Fruit fly (Drosophila melanogaster): Measurements from ENCODE around the gene Ttc1.

The Ttc1 gene

DNA sequence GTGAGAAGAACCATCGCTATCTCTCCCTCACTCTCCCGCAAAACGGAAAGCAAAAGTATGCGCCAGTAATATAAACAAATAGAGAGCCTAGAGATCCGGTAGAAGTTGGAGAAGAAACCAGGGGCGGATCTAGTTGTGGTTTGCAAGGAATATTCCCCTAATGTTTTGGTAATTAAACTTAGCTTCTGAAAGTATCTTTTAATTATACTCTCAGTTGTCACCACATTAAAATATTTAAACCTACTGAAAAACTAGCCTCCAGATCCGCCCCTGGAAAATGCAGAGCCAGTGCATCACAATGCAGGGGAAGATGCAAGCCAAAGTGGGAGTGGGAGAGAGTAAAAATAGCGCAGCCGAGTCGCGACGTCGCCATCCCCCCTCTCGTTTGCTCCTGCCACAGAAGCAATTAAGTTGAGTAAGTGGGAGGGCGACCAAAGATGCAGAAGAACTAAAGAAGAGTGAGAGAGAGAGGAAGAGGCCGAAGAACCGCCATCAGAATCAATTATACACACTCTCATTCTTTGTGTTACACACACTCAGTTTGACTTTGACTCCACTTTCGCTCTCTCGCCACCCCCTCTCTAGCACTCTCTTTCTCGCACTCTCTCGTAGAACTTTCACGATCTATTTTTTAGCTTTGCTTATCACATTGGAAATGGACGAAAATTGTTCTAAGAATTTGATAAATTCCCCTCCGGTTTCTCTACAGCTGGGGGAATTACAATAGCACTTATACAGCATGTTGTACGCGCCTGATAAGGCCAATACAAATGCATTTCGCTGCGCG is 6.6 kb upstream of the Ttc1 start (continued):
- peak; percentile 96 for TF ChIP-seq peb (GFP tag; IDR thresholded peaks at IDR 0.05)
- TF ChIP-seq bowl (GFP tag; IDR thresholded peaks at IDR 0.05): peak; percentile 75
- TF ChIP-seq schlank (tag; optimal IDR thresholded peaks at IDR 0.05): peak; percentile 71
- peak; percentile 68; the same call in 2 of the 3 replicates for TF ChIP-seq CG6175 (GFP tag; IDR thresholded peaks at IDR 0.05)
- TF ChIP-seq ase (GFP tag; IDR thresholded peaks at IDR 0.05): peak; percentile 96
- peak; percentile 52; the same call in 1 of the 2 replicates for TF ChIP-seq E2f2 (GFP tag; IDR thresholded peaks at IDR 0.05)
- TF ChIP-seq Hr3 (GFP tag; optimal IDR thresholded peaks at IDR 0.05): peak; percentile 91
- peak; percentile 49; the same call in 1 of the 2 replicates for TF ChIP-seq Poxn (GFP tag; IDR thresholded peaks at IDR 0.05)
- peak; percentile 21 for TF ChIP-seq CG13894 (tag; optimal IDR thresholded peaks at IDR 0.05)
- TF ChIP-seq CG10654 (GFP tag; optimal IDR thresholded peaks at IDR 0.05): peak; percentile 93
- TF ChIP-seq HLH54F (GFP tag; optimal IDR thresholded peaks at IDR 0.05): peak; percentile 78
- peak; percentile 85 for TF ChIP-seq so (GFP tag; IDR thresholded peaks at IDR 0.05)
- peak; percentile 63 for TF ChIP-seq scrt (GFP tag; optimal IDR thresholded peaks at IDR 0.05)
- TF ChIP-seq Dip3 (GFP tag; optimal IDR thresholded peaks at IDR 0.05): peak; percentile 78
- TF ChIP-seq CG14710 (tag; optimal IDR thresholded peaks at IDR 0.05): peak; percentile 95
- peak; percentile 89 for TF ChIP-seq B-H1 (GFP tag; IDR thresholded peaks at IDR 0.05)
- TF ChIP-seq CG13296 (GFP tag; optimal IDR thresholded peaks at IDR 0.05): peak; percentile 70
- 0 out of 4 replicates have a peak, but pooled peaks have one; percentile 24 for TF ChIP-seq Dll (GFP tag; IDR thresholded peaks at IDR 0.05; ENCODE audit: partially characterized antibody)
- TF ChIP-seq pnt (GFP tag; optimal IDR thresholded peaks at IDR 0.05): peak; percentile 96
- peak; percentile 95 for TF ChIP-seq CG4820 (GFP tag; optimal IDR thresholded peaks at IDR 0.05)
- TF ChIP-seq CG18599 (GFP tag; optimal IDR thresholded peaks at IDR 0.05): peak; percentile 83
- TF ChIP-seq Atf6 (GFP tag; IDR thresholded peaks at IDR 0.05): peak; percentile 72
- TF ChIP-seq Camta (GFP tag; optimal IDR thresholded peaks at IDR 0.05): peak; percentile 88
- TF ChIP-seq CG11695 (GFP tag; IDR thresholded peaks at IDR 0.05): peak; percentile 79
- peak; percentile 95 for TF ChIP-seq CG13424 (tag; optimal IDR thresholded peaks at IDR 0.05)
- peak; percentile 68; the same call in 2 of the 3 replicates for TF ChIP-seq knrl (GFP tag; IDR thresholded peaks at IDR 0.05; ENCODE audit: partially characterized antibody)
- peak; percentile 89 for TF ChIP-seq CG15269 (tag; optimal IDR thresholded peaks at IDR 0.05)
- TF ChIP-seq unc-4 (GFP tag; IDR thresholded peaks at IDR 0.05; ENCODE audit: partially characterized antibody): no peak
- TF ChIP-seq exex (tag; optimal IDR thresholded peaks at IDR 0.05): peak; percentile 13
- TF ChIP-seq CG4730 (GFP tag; IDR thresholded peaks at IDR 0.05): peak; percentile 92
- TF ChIP-seq Mad (GFP tag; optimal IDR thresholded peaks at IDR 0.05): peak; percentile 91
- peak; percentile 73 for TF ChIP-seq CG14965 (GFP tag; optimal IDR thresholded peaks at IDR 0.05; ENCODE audit: borderline replicate concordance)
- no peak for TF ChIP-seq fru (optimal IDR thresholded peaks at IDR 0.05)
- peak; percentile 50 for TF ChIP-seq Bteb2 (GFP tag; optimal IDR thresholded peaks at IDR 0.05)
- peak; percentile 92 for TF ChIP-seq CG9727 (GFP tag; optimal IDR thresholded peaks at IDR 0.05)
- peak; percentile 87 for TF ChIP-seq Atf-2 (GFP tag; optimal IDR thresholded peaks at IDR 0.05)
- peak; percentile 85 for TF ChIP-seq bcd (GFP tag; optimal IDR thresholded peaks at IDR 0.05)
- peak; percentile 88 for TF ChIP-seq org-1 (GFP tag; optimal IDR thresholded peaks at IDR 0.05)
- peak; percentile 94 for TF ChIP-seq CG1647 (GFP tag; optimal IDR thresholded peaks at IDR 0.05)
- TF ChIP-seq CG2116 (GFP tag; optimal IDR thresholded peaks at IDR 0.05): peak; percentile 43
- peak; percentile 90 for TF ChIP-seq CG32532 (GFP tag; IDR thresholded peaks at IDR 0.05)
- peak; percentile 92 for TF ChIP-seq CG10366 (GFP tag; IDR thresholded peaks at IDR 0.05)
- no peak for TF ChIP-seq Dfd (GFP tag; optimal IDR thresholded peaks at IDR 0.05)
- TF ChIP-seq CG2202 (tag; optimal IDR thresholded peaks at IDR 0.05): peak; percentile 89
- TF ChIP-seq Aef1 (GFP tag; IDR thresholded peaks at IDR 0.05): peak; percentile 90
- TF ChIP-seq CG7786 (GFP tag; optimal IDR thresholded peaks at IDR 0.05): peak; percentile 91
- peak; percentile 67 for TF ChIP-seq HLH4C (GFP tag; IDR thresholded peaks at IDR 0.05; ENCODE audit: partially characterized antibody)
- TF ChIP-seq tap (tag; optimal IDR thresholded peaks at IDR 0.05): peak; percentile 95
- TF ChIP-seq oc (tag; optimal IDR thresholded peaks at IDR 0.05): peak; percentile 96

Data from whole organism, embryonic.